Worm (Caenorhabditis elegans) whole organism, late embryonic: Measurements from ENCODE around the gene sdz-27.

Experiments
- C08G9.2 ChIP-seq: sonication (generic microtip); optimal IDR thresholded peaks from 2 replicates; lab custom pipeline; 2016; ENCODE audit warnings: mild to moderate bottlenecking, missing genetic modification characterization, moderate library complexity, missing compliant biosample characterization
- K09A11.1 ChIP-seq: sonication (generic microtip); optimal IDR thresholded peaks from 2 replicates; lab custom pipeline; 2017; ENCODE audit warnings: antibody characterized with exemption, mild to moderate bottlenecking, missing genetic modification characterization, missing compliant biosample characterization; ENCODE audit not compliant: insufficient read depth
- T23F11.4 ChIP-seq: fragments of 200-800 bp; sonication (Bioruptor generic); optimal IDR thresholded peaks from 2 replicates; lab custom pipeline; 2018; ENCODE audit warnings: mild to moderate bottlenecking, missing genetic modification characterization, missing compliant biosample characterization
- ahr-1 ChIP-seq: sonication (generic microtip); optimal IDR thresholded peaks from 2 replicates; lab custom pipeline; 2016; ENCODE audit warnings: missing genetic modification characterization, missing compliant biosample characterization
- ceh-14 ChIP-seq: sonication (generic microtip); optimal IDR thresholded peaks from 2 replicates; lab custom pipeline; 2016; ENCODE audit warnings: missing genotype, missing genetic modification characterization, missing compliant biosample characterization
- ceh-18 ChIP-seq: sonication (generic microtip); optimal IDR thresholded peaks from 2 replicates; lab custom pipeline; 2016; ENCODE audit warnings: missing genetic modification characterization, missing compliant biosample characterization
- ceh-22 ChIP-seq: sonication (generic microtip); optimal IDR thresholded peaks from 2 replicates; lab custom pipeline; 2017; ENCODE audit warnings: missing biosample characterization, missing genetic modification characterization
- ceh-24 ChIP-seq: sonication (generic microtip); optimal IDR thresholded peaks from 2 replicates; lab custom pipeline; 2016; ENCODE audit warnings: mild to moderate bottlenecking, missing genetic modification characterization, missing compliant biosample characterization
- ceh-31 ChIP-seq: sonication (generic microtip); optimal IDR thresholded peaks from 2 replicates; lab custom pipeline; 2016; ENCODE audit warnings: missing genetic modification characterization, missing compliant biosample characterization
- ceh-34 ChIP-seq: sonication (generic microtip); optimal IDR thresholded peaks from 2 replicates; lab custom pipeline; 2016; ENCODE audit warnings: mild to moderate bottlenecking, missing genetic modification characterization, missing compliant biosample characterization
- ceh-45 ChIP-seq: fragments of 200-800 bp; sonication (Bioruptor generic); IDR thresholded peaks from 2 replicates; pipeline ENCODE4 v1.3.6; 2022; ENCODE audit warnings: missing genetic modification reagents, missing genetic modification characterization, missing compliant biosample characterization
- ceh-48 ChIP-seq: sonication (generic microtip); optimal IDR thresholded peaks from 2 replicates; lab custom pipeline; 2016; ENCODE audit warnings: missing genetic modification characterization, inconsistent platforms, missing compliant biosample characterization
- ceh-6 ChIP-seq: fragments of 200-800 bp; sonication (Bioruptor generic); optimal IDR thresholded peaks from 2 replicates; lab custom pipeline; 2018; ENCODE audit warnings: mild to moderate bottlenecking, missing genetic modification characterization, missing compliant biosample characterization
- dmd-4 ChIP-seq: sonication (generic microtip); optimal IDR thresholded peaks from 2 replicates; lab custom pipeline; 2016; ENCODE audit warnings: borderline replicate concordance, missing genetic modification characterization, missing compliant biosample characterization
- dve-1 ChIP-seq: sonication (generic microtip); optimal IDR thresholded peaks from 2 replicates; lab custom pipeline; 2017; ENCODE audit warnings: antibody characterized with exemption, mild to moderate bottlenecking, missing genetic modification characterization, missing compliant biosample characterization
- elt-2 ChIP-seq: sonication (generic microtip); optimal IDR thresholded peaks from 2 replicates; lab custom pipeline; 2016; ENCODE audit warnings: missing genetic modification reagents, missing genetic modification characterization, missing compliant biosample characterization
- ets-4 ChIP-seq: sonication (generic microtip); optimal IDR thresholded peaks from 2 replicates; lab custom pipeline; 2016; ENCODE audit warnings: missing genetic modification characterization, missing compliant biosample characterization
- eyg-1 ChIP-seq: sonication (generic microtip); optimal IDR thresholded peaks from 2 replicates; lab custom pipeline; 2016; ENCODE audit warnings: missing genotype, missing genetic modification characterization, missing compliant biosample characterization
- fax-1 ChIP-seq: sonication (generic microtip); optimal IDR thresholded peaks from 2 replicates; lab custom pipeline; 2016; ENCODE audit warnings: missing genotype, missing genetic modification characterization, missing compliant biosample characterization
- hlh-15 ChIP-seq: sonication (generic microtip); optimal IDR thresholded peaks from 2 replicates; lab custom pipeline; 2016; ENCODE audit warnings: missing genetic modification characterization, missing compliant biosample characterization
- hlh-8 ChIP-seq: sonication (generic microtip); optimal IDR thresholded peaks from 2 replicates; lab custom pipeline; 2016; ENCODE audit warnings: missing genotype, missing genetic modification characterization, missing compliant biosample characterization
- lin-11 ChIP-seq: fragments of 200-800 bp; sonication (Bioruptor generic); optimal IDR thresholded peaks from 2 replicates; lab custom pipeline; 2018; ENCODE audit warnings: mild to moderate bottlenecking, missing genetic modification characterization, missing compliant biosample characterization
- madf-2 ChIP-seq: sonication (generic microtip); optimal IDR thresholded peaks from 2 replicates; lab custom pipeline; 2017; ENCODE audit warnings: missing genetic modification characterization, missing compliant biosample characterization
- nfya-1 ChIP-seq: sonication (generic microtip); optimal IDR thresholded peaks from 2 replicates; lab custom pipeline; 2017; ENCODE audit warnings: missing genetic modification characterization, mild to moderate bottlenecking, missing compliant biosample characterization, antibody characterized with exemption, moderate library complexity
- pag-3 ChIP-seq: sonication (generic microtip); optimal IDR thresholded peaks from 2 replicates; lab custom pipeline; 2016; ENCODE audit warnings: missing compliant biosample characterization, missing genetic modification characterization, borderline replicate concordance
- pat-9 ChIP-seq: fragments of 200-800 bp; sonication (Bioruptor generic); optimal IDR thresholded peaks from 2 replicates; lab custom pipeline; 2018; ENCODE audit warnings: mild to moderate bottlenecking, missing genetic modification characterization, moderate library complexity, missing compliant biosample characterization
- pax-1 ChIP-seq: fragments of 150-350 bp; optimal IDR thresholded peaks from 2 replicates; lab custom pipeline; 2014; ENCODE audit warnings: missing biosample characterization, missing genetic modification characterization
- pha-2 ChIP-seq: sonication (generic microtip); optimal IDR thresholded peaks from 2 replicates; lab custom pipeline; 2017; ENCODE audit warnings: mild to moderate bottlenecking, missing genetic modification characterization, missing compliant biosample characterization
- pha-4 ChIP-seq: fragments of 150-350 bp; optimal IDR thresholded peaks from 2 replicates; lab custom pipeline; 2018; ENCODE audit warnings: missing biosample characterization, missing genetic modification reagents, missing genetic modification characterization
- pqm-1 ChIP-seq: sonication (generic microtip); optimal IDR thresholded peaks from 2 replicates; lab custom pipeline; 2016; ENCODE audit warnings: missing genetic modification characterization, missing compliant biosample characterization
- pros-1 ChIP-seq: fragments of 150-350 bp; optimal IDR thresholded peaks from 2 replicates; lab custom pipeline; 2014; ENCODE audit warnings: missing biosample characterization, missing genetic modification reagents, missing genetic modification characterization
- rnt-1 ChIP-seq: sonication (generic microtip); optimal IDR thresholded peaks from 2 replicates; lab custom pipeline; 2016; ENCODE audit warnings: missing genetic modification characterization, missing compliant biosample characterization
- sdc-2 ChIP-seq: sonication (generic microtip); optimal IDR thresholded peaks from 2 replicates; lab custom pipeline; 2016; ENCODE audit warnings: missing genotype, missing genetic modification characterization, missing compliant biosample characterization
- sox-2 ChIP-seq: fragments of 200-800 bp; sonication (Bioruptor generic); IDR thresholded peaks from 2 replicates; pipeline ENCODE4 v1.3.6; 2022; ENCODE audit warnings: missing genetic modification reagents, missing genetic modification characterization, missing compliant biosample characterization
- tbx-2 ChIP-seq: sonication (generic microtip); optimal IDR thresholded peaks from 2 replicates; lab custom pipeline; 2016; ENCODE audit warnings: missing genetic modification characterization, missing compliant biosample characterization
- ttx-3 ChIP-seq: sonication (generic microtip); optimal IDR thresholded peaks from 2 replicates; lab custom pipeline; 2016; ENCODE audit warnings: missing genetic modification reagents, missing genetic modification characterization, missing compliant biosample characterization
- unc-42 ChIP-seq: sonication (generic microtip); optimal IDR thresholded peaks from 2 replicates; lab custom pipeline; 2016; ENCODE audit warnings: missing genotype, missing genetic modification characterization, missing compliant biosample characterization
- unc-55 ChIP-seq: sonication (generic microtip); optimal IDR thresholded peaks from 2 replicates; lab custom pipeline; 2017; ENCODE audit warnings: missing biosample characterization, missing genetic modification reagents, missing genetic modification characterization
- ztf-16 ChIP-seq: sonication (generic microtip); optimal IDR thresholded peaks from 2 replicates; lab custom pipeline; 2017; ENCODE audit warnings: missing genetic modification characterization, missing compliant biosample characterization

The sdz-27 gene

ce11 chrIV:11156526-11156925 is 30.3 kb upstream of the sdz-27 start:
- TF ChIP-seq pat-9 (tag; lab: Kevin White, UChicago) (no peak), tbx-2 (no peak), sox-2 (GFP tag; lab: Robert Waterston, UW) (no peak), rnt-1 (tag; lab: Kevin White, UChicago) (no peak), unc-42 (no peak), fax-1 (tag; lab: Kevin White, UChicago) (no peak), unc-55 (GFP tag; lab: Kevin White, UChicago) (no peak), nfya-1 (tag; lab: Kevin White, UChicago) (no peak), pax-1 (tag; lab: Kevin White, UChicago) (no peak), pha-2 (tag; lab: Kevin White, UChicago) (no peak), sdc-2 (tag; lab: Kevin White, UChicago) (no peak), pros-1 (tag; lab: Kevin White, UChicago) (no peak), T23F11.4 (GFP tag; lab: Kevin White, UChicago) (no peak), madf-2 (no peak), ets-4 (tag; lab: Kevin White, UChicago) (no peak), ceh-31 (no peak)

DNA sequence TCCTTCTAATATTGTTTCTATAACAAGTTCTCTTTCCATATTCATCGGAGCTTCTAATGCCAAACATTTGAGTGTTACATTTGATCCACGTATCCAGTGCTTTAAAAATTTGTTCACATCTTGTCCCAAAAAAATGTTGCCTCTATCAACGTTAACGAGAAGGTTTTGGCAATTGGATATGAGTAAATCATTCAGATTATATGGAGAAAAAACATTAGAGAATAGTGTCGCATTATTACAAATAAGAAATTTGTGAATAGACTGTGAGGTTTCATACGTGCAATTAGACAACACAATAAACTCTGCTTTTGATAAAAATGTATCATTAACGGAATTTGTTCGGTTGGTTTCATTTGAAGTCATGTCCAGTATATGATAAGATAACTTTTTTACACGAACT is 26.9 kb upstream of the sdz-27 start, which contains the start of gene mboa-4:
Gene mboa-4 (minus strand): TSS at position 101 of the 400 bp plus-strand sequence.
- TF ChIP-seq K09A11.1 (tag; lab: Kevin White, UChicago) (no peak), ceh-34 (tag; lab: Kevin White, UChicago) (no peak), rnt-1 (tag; lab: Kevin White, UChicago) (no peak), elt-2 (no peak), ceh-22 (no peak), pqm-1 (tag; lab: Kevin White, UChicago) (no peak), hlh-15 (tag; lab: Kevin White, UChicago) (no peak), ceh-24 (tag; lab: Kevin White, UChicago) (no peak), lin-11 (tag; lab: Kevin White, UChicago) (no peak), pag-3 (tag; lab: Kevin White, UChicago) (no peak), pha-4 (no peak), ahr-1 (tag; lab: Kevin White, UChicago) (no peak), ceh-14 (tag; lab: Kevin White, UChicago) (no peak)

- TF ChIP-seq lin-11 (tag; lab: Kevin White, UChicago) (no peak), dve-1 (tag; lab: Kevin White, UChicago) (no peak), ceh-18 (no peak), dmd-4 (no peak), hlh-15 (tag; lab: Kevin White, UChicago) (no peak), ceh-48 (tag; lab: Kevin White, UChicago) (no peak), elt-2 (no peak), ceh-34 (tag; lab: Kevin White, UChicago) (no peak), ceh-45 (GFP tag; lab: Robert Waterston, UW) (no peak), tbx-2 (no peak), ttx-3 (tag; lab: Kevin White, UChicago) (no peak), eyg-1 (tag; lab: Kevin White, UChicago) (no peak), pax-1 (tag; lab: Kevin White, UChicago) (no peak), ztf-16 (tag; lab: Kevin White, UChicago) (no peak), pha-2 (tag; lab: Kevin White, UChicago) (no peak), C08G9.2 (no peak), ceh-6 (GFP tag; lab: Kevin White, UChicago) (no peak), hlh-8 (tag; lab: Kevin White, UChicago) (no peak)
These were observed 26.1 kb upstream of the sdz-27 start, which contains the start of gene C08F8.15 for ce11 chrIV:11160707-11161106. Gene C08F8.15 (minus strand): TSS chrIV:11160807.
